Fruit fly (Drosophila melanogaster) whole organism, embryonic: Measurements from ENCODE around the gene CG4839.

Experiments used
- Antp ChIP-seq: fragments of 200-800 bp; sonication (Bioruptor generic); optimal IDR thresholded peaks from 3 replicates; lab custom pipeline; 2016; ENCODE audit warnings: missing biosample characterization, missing genetic modification characterization
- Atf6 ChIP-seq: fragments of 200-800 bp; sonication (Bioruptor generic); IDR thresholded peaks from 2 replicates; pipeline ENCODE4 v1.3.6; 2022; ENCODE audit warnings: missing biosample characterization, missing genetic modification characterization
- B-H1 ChIP-seq: fragments of 200-800 bp; sonication (Bioruptor generic); IDR thresholded peaks from 3 replicates; pipeline ENCODE4 v1.3.6; 2022; ENCODE audit warnings: missing biosample characterization, missing genetic modification characterization
- CG10366 ChIP-seq: fragments of 200-800 bp; sonication (Bioruptor generic); IDR thresholded peaks from 2 replicates; pipeline ENCODE4 v1.3.6; 2022; ENCODE audit warnings: missing biosample characterization, missing genetic modification characterization
- CG11093 ChIP-seq: fragments of 200-800 bp; sonication (Bioruptor generic); IDR thresholded peaks from 3 replicates; pipeline ENCODE4 v1.3.6; 2022; ENCODE audit warnings: missing biosample characterization, missing genetic modification characterization
- CG1647 ChIP-seq: fragments of 200-800 bp; sonication (Bioruptor generic); optimal IDR thresholded peaks from 3 replicates; lab custom pipeline; 2016; ENCODE audit warnings: missing biosample characterization, missing genetic modification characterization
- CG16863 ChIP-seq: fragments of 200-800 bp; sonication (Bioruptor generic); optimal IDR thresholded peaks from 3 replicates; lab custom pipeline; 2016; ENCODE audit warnings: missing biosample characterization, missing genetic modification characterization
- CG17186 ChIP-seq: fragments of 200-800 bp; sonication (Bioruptor generic); optimal IDR thresholded peaks from 3 replicates; lab custom pipeline; 2017; ENCODE audit warnings: missing biosample characterization, missing genetic modification reagents, missing genetic modification characterization
- CG4730 ChIP-seq: fragments of 200-800 bp; sonication (Bioruptor generic); IDR thresholded peaks from 2 replicates; pipeline ENCODE4 v1.3.6; 2022; ENCODE audit warnings: missing biosample characterization, missing genetic modification characterization
- CG5245 ChIP-seq: fragments of 200-800 bp; sonication (Bioruptor generic); optimal IDR thresholded peaks from 3 replicates; lab custom pipeline; 2016; ENCODE audit warnings: missing biosample characterization, missing genetic modification characterization
- CG6254 ChIP-seq: fragments of 200-800 bp; sonication (Bioruptor generic); optimal IDR thresholded peaks from 3 replicates; lab custom pipeline; 2017; ENCODE audit warnings: mild to moderate bottlenecking, missing biosample characterization, missing genetic modification reagents, missing genetic modification characterization
- CG7556 ChIP-seq: fragments of 200-800 bp; sonication (Bioruptor generic); optimal IDR thresholded peaks from 2 replicates; lab custom pipeline; 2017; ENCODE audit warnings: missing biosample characterization, mild to moderate bottlenecking, missing genetic modification characterization
- CG7987 ChIP-seq: fragments of 200-800 bp; sonication (Bioruptor generic); optimal IDR thresholded peaks from 2 replicates; lab custom pipeline; 2018; ENCODE audit warnings: missing biosample characterization, mild to moderate bottlenecking, missing genetic modification characterization, moderate library complexity
- CG8478 ChIP-seq: fragments of >200 bp; optimal IDR thresholded peaks from 2 replicates; lab custom pipeline; 2018
- CG9215 ChIP-seq: fragments of 200-800 bp; sonication (Bioruptor generic); IDR thresholded peaks from 2 replicates; pipeline ENCODE4 v1.3.6; 2022; ENCODE audit warnings: missing biosample characterization, missing genetic modification characterization
- CG9437 ChIP-seq: fragments of 200-800 bp; sonication (Bioruptor generic); optimal IDR thresholded peaks from 2 replicates; lab custom pipeline; 2018; ENCODE audit warnings: missing biosample characterization, mild to moderate bottlenecking, missing genetic modification characterization
- CG9817 ChIP-seq: fragments of 200-800 bp; sonication (Bioruptor generic); optimal IDR thresholded peaks from 2 replicates; lab custom pipeline; 2018; ENCODE audit warnings: missing biosample characterization, mild to moderate bottlenecking, missing genetic modification characterization, moderate library complexity
- Dad ChIP-seq: fragments of 200-800 bp; sonication (Bioruptor generic); optimal IDR thresholded peaks from 3 replicates; lab custom pipeline; 2016; ENCODE audit warnings: missing biosample characterization, missing genetic modification characterization
- Dek ChIP-seq: fragments of 200-800 bp; sonication (Bioruptor generic); optimal IDR thresholded peaks from 3 replicates; lab custom pipeline; 2019; ENCODE audit warnings: missing biosample characterization, mild to moderate bottlenecking, missing genetic modification characterization, moderate library complexity
- Dip2 ChIP-seq: fragments of 200-800 bp; sonication (Bioruptor generic); IDR thresholded peaks from 2 replicates; pipeline ENCODE4 v1.3.6; 2022; ENCODE audit warnings: missing biosample characterization, missing genetic modification characterization
- Dll ChIP-seq: fragments of 200-800 bp; sonication (Bioruptor generic); IDR thresholded peaks from 4 replicates; pipeline ENCODE4 v1.3.6; 2022; ENCODE audit warnings: missing biosample characterization, missing genetic modification characterization; ENCODE audit not compliant: partially characterized antibody
- Fer1 ChIP-seq: fragments of 200-800 bp; sonication (Bioruptor generic); optimal IDR thresholded peaks from 2 replicates; lab custom pipeline; 2017; ENCODE audit warnings: missing biosample characterization, mild to moderate bottlenecking, missing genetic modification characterization
- Lim3 ChIP-seq: fragments of 200-800 bp; sonication (Bioruptor generic); IDR thresholded peaks from 2 replicates; pipeline ENCODE4 v1.3.6; 2022; ENCODE audit warnings: missing biosample characterization, missing genetic modification characterization
- Max ChIP-seq: fragments of 200-800 bp; sonication (Bioruptor generic); optimal IDR thresholded peaks from 2 replicates; lab custom pipeline; 2016; ENCODE audit warnings: missing biosample characterization, mild to moderate bottlenecking, missing genetic modification characterization
- NC2α ChIP-seq: fragments of 200-800 bp; sonication (Bioruptor generic); optimal IDR thresholded peaks from 2 replicates; lab custom pipeline; 2016; ENCODE audit warnings: missing biosample characterization, missing genetic modification characterization
- NfI ChIP-seq: fragments of 200-800 bp; sonication (Bioruptor generic); optimal IDR thresholded peaks from 3 replicates; lab custom pipeline; 2018; ENCODE audit warnings: missing biosample characterization, mild to moderate bottlenecking, missing genetic modification characterization, moderate library complexity
- Sox102F ChIP-seq: fragments of 200-800 bp; sonication (Bioruptor generic); optimal IDR thresholded peaks from 2 replicates; lab custom pipeline; 2018; ENCODE audit warnings: missing biosample characterization, mild to moderate bottlenecking, missing genetic modification characterization, moderate library complexity
- abd-A ChIP-seq: fragments of 200-800 bp; sonication (Bioruptor generic); optimal IDR thresholded peaks from 3 replicates; lab custom pipeline; 2019; ENCODE audit warnings: missing biosample characterization, mild to moderate bottlenecking, missing genetic modification characterization, moderate library complexity
- ap ChIP-seq: fragments of 200-800 bp; sonication (Bioruptor generic); IDR thresholded peaks from 2 replicates; pipeline ENCODE4 v1.3.6; 2022; ENCODE audit warnings: missing biosample characterization, missing genetic modification characterization
- bigmax ChIP-seq: fragments of 200-800 bp; sonication (Bioruptor generic); optimal IDR thresholded peaks from 2 replicates; lab custom pipeline; 2018; ENCODE audit warnings: missing biosample characterization, mild to moderate bottlenecking, missing genetic modification characterization
- br ChIP-seq: fragments of >200 bp; optimal IDR thresholded peaks from 2 replicates; lab custom pipeline; 2017
- chif ChIP-seq, 2 experiments: fragments of 200-800 bp; sonication (Bioruptor generic); optimal IDR thresholded peaks; 3 replicates each; lab custom pipeline; 2016; ENCODE audit warnings: missing biosample characterization in 2 of 2, missing genetic modification characterization in 2 of 2
- crp ChIP-seq, 2 experiments: fragments of 200-800 bp; sonication (Bioruptor generic); optimal IDR thresholded peaks; 2 replicates in 1 of 2; 3 replicates in 1 of 2; lab custom pipeline; 2017; ENCODE audit warnings: missing biosample characterization in 2 of 2, missing genetic modification characterization in 2 of 2, mild to moderate bottlenecking in 1 of 2, moderate library complexity in 1 of 2
- dmrt11E ChIP-seq: fragments of 200-800 bp; sonication (Bioruptor generic); optimal IDR thresholded peaks from 3 replicates; lab custom pipeline; 2018; ENCODE audit warnings: missing biosample characterization, mild to moderate bottlenecking, missing genetic modification characterization, moderate library complexity
- gsb ChIP-seq: fragments of 200-800 bp; sonication (Bioruptor generic); IDR thresholded peaks from 2 replicates; pipeline ENCODE4 v1.3.6; 2022; ENCODE audit warnings: missing biosample characterization, missing genetic modification characterization
- gsb-n ChIP-seq: fragments of 200-800 bp; sonication (Bioruptor generic); optimal IDR thresholded peaks from 3 replicates; lab custom pipeline; 2018; ENCODE audit warnings: missing biosample characterization, mild to moderate bottlenecking, missing genetic modification characterization
- gt ChIP-seq: fragments of 200-800 bp; sonication (Bioruptor generic); IDR thresholded peaks from 2 replicates; pipeline ENCODE4 v1.3.6; 2022; ENCODE audit warnings: missing biosample characterization, missing genetic modification characterization
- ham ChIP-seq: fragments of 200-800 bp; sonication (Bioruptor generic); IDR thresholded peaks from 2 replicates; pipeline ENCODE4 v1.3.6; 2022; ENCODE audit warnings: missing biosample characterization, missing genetic modification characterization
- hth ChIP-seq: fragments of >200 bp; optimal IDR thresholded peaks from 2 replicates; lab custom pipeline; 2017; ENCODE audit warnings: inconsistent platforms
- insv ChIP-seq, 2 experiments: fragments of 200-800 bp; sonication (Bioruptor generic); optimal IDR thresholded peaks; 3 replicates each; lab custom pipeline; 2016 to 2018; ENCODE audit warnings: missing biosample characterization in 2 of 2, missing genetic modification characterization in 2 of 2
- mirr ChIP-seq: fragments of 200-800 bp; sonication (Bioruptor generic); optimal IDR thresholded peaks from 3 replicates; lab custom pipeline; 2018; ENCODE audit warnings: missing biosample characterization, mild to moderate bottlenecking, missing genetic modification characterization
- nmo ChIP-seq: fragments of 200-800 bp; sonication (Bioruptor generic); optimal IDR thresholded peaks from 2 replicates; lab custom pipeline; 2018; ENCODE audit warnings: missing biosample characterization, mild to moderate bottlenecking, missing genetic modification characterization, moderate library complexity
- odd ChIP-seq: fragments of 200-800 bp; sonication (Bioruptor generic); optimal IDR thresholded peaks from 2 replicates; lab custom pipeline; 2017; ENCODE audit warnings: missing biosample characterization, mild to moderate bottlenecking, missing genetic modification characterization
- pan ChIP-seq, 4 experiments: fragments of >200 bp in 3 of 4; fragments of 200-800 bp in 1 of 4; sonication (Bioruptor generic) in 1 of 4; optimal IDR thresholded peaks in 3 of 4; IDR thresholded peaks in 1 of 4; 2 replicates each; pipeline versions ENCODE4 v1.3.6 to Lab custom; 2017 to 2022; ENCODE audit warnings: missing biosample characterization in 2 of 4, missing genetic modification characterization in 2 of 4, mixed read lengths in 1 of 4
- sc ChIP-seq, 3 experiments: fragments of >200 bp in 2 of 3; fragments of 200-800 bp in 1 of 3; sonication (Bioruptor generic) in 1 of 3; optimal IDR thresholded peaks; 2 replicates in 2 of 3; 3 replicates in 1 of 3; lab custom pipeline; 2017; ENCODE audit warnings: mild to moderate bottlenecking in 1 of 3, missing biosample characterization in 1 of 3, missing genetic modification characterization in 1 of 3, missing genetic modification reagents in 1 of 3
- schlank ChIP-seq: fragments of 200-800 bp; sonication (Bioruptor generic); optimal IDR thresholded peaks from 2 replicates; lab custom pipeline; 2018; ENCODE audit warnings: missing biosample characterization, mild to moderate bottlenecking, missing genetic modification characterization
- toy ChIP-seq: fragments of 200-800 bp; sonication (Bioruptor generic); IDR thresholded peaks from 2 replicates; pipeline ENCODE4 v1.3.6; 2022; ENCODE audit warnings: missing biosample characterization, missing genetic modification characterization
- unpg ChIP-seq: fragments of 200-800 bp; sonication (Bioruptor generic); optimal IDR thresholded peaks from 3 replicates; lab custom pipeline; 2018; ENCODE audit warnings: missing biosample characterization, mild to moderate bottlenecking, missing genetic modification characterization, moderate library complexity
- vfl ChIP-seq: fragments of 200-800 bp; sonication (Bioruptor generic); optimal IDR thresholded peaks from 2 replicates; lab custom pipeline; 2016; ENCODE audit warnings: missing biosample characterization, missing genetic modification characterization
- zen ChIP-seq: fragments of 200-800 bp; sonication (Bioruptor generic); optimal IDR thresholded peaks from 3 replicates; lab custom pipeline; 2018; ENCODE audit warnings: missing biosample characterization, mild to moderate bottlenecking, missing genetic modification characterization, moderate library complexity

Gene CG4839

dm6 chr2L:10200847-10201246, 56.3 kb downstream of the CG4839 start, which contains the start of the genes Ripalpha and RpL7 (continued):
- TF ChIP-seq CG11093 (GFP tag; lab: Robert Waterston, UW) (peak; percentile 72), dmrt11E (tag; lab: Kevin White, UChicago) (peak; percentile 91), CG9817 (tag; lab: Kevin White, UChicago) (peak; percentile 97), nmo (GFP tag; lab: Kevin White, UChicago) (peak; percentile 95), CG10366 (peak; percentile 96), CG16863 (GFP tag; lab: Kevin White, UChicago) (peak; percentile 96), gsb (peak; percentile 88), CG7987 (GFP tag; lab: Kevin White, UChicago) (peak; percentile 100), NfI (peak; percentile 99), hth (lab: Kevin White, UChicago) (no peak), NC2α (GFP tag; lab: Kevin White, UChicago) (peak; percentile 97), Dek (tag; lab: Kevin White, UChicago) (peak; percentile 95), vfl (GFP tag; lab: Kevin White, UChicago) (peak; percentile 97), CG9437 (GFP tag; lab: Kevin White, UChicago) (peak; percentile 88), CG1647 (GFP tag; lab: Kevin White, UChicago) (peak; percentile 98), abd-A (no peak), CG6254 (GFP tag; lab: Kevin White, UChicago) (peak; percentile 90), Antp (GFP tag; lab: Kevin White, UChicago) (peak; percentile 92), gt (GFP tag; lab: Robert Waterston, UW) (peak; percentile 87), CG17186 (GFP tag; lab: Kevin White, UChicago) (peak; percentile 99), zen (peak; percentile 94), toy (GFP tag; lab: Robert Waterston, UW) (no peak; the same call in 1 of the 2 replicates), Max (GFP tag; lab: Kevin White, UChicago) (peak; percentile 99), pan (optimal IDR thresholded peaks at IDR 0.05; lab: Kevin White, UChicago) (no peak), pan (GFP tag; optimal IDR thresholded peaks at IDR 0.05 in 1 of 2, IDR thresholded peaks at IDR 0.05 in 1 of 2) (peak in 1 of 2 experiments; percentile 96), CG4730 (GFP tag; lab: Robert Waterston, UW) (peak; percentile 88), Dad (GFP tag; lab: Kevin White, UChicago) (peak; percentile 99), Sox102F (GFP tag; lab: Kevin White, UChicago) (peak; percentile 87), schlank (tag; lab: Kevin White, UChicago) (peak; percentile 99), CG5245 (GFP tag; lab: Kevin White, UChicago) (peak; percentile 97), Atf6 (GFP tag; lab: Robert Waterston, UW) (peak; percentile 94), CG8478 (lab: Kevin White, UChicago) (no peak), chif (GFP tag; optimal IDR thresholded peaks at IDR 0.05; lab: Kevin White, UChicago) (peak; percentile 96 to 99), mirr (GFP tag; lab: Kevin White, UChicago) (peak; percentile 99), br (no peak), ap (GFP tag; lab: Robert Waterston, UW) (peak; percentile 94), B-H1 (GFP tag; lab: Robert Waterston, UW) (peak; percentile 89), odd (GFP tag; lab: Kevin White, UChicago) (peak; percentile 98), unpg (GFP tag; lab: Kevin White, UChicago) (peak; percentile 95), crp (GFP tag; optimal IDR thresholded peaks at IDR 0.05; lab: Kevin White, UChicago) (peak in 1 of 2 experiments; percentile 77), gsb-n (tag; lab: Kevin White, UChicago) (peak; percentile 96), Fer1 (GFP tag; lab: Kevin White, UChicago) (peak; percentile 99), insv (GFP tag; optimal IDR thresholded peaks at IDR 0.05; lab: Kevin White, UChicago) (peak in 1 of 2 experiments; percentile 87), Dll (peak; percentile 83), Dip2 (no peak), CG7556 (GFP tag; lab: Kevin White, UChicago) (peak; percentile 93), bigmax (peak; percentile 92), ham (GFP tag; lab: Robert Waterston, UW) (peak; percentile 96), CG9215 (peak; percentile 83), sc (optimal IDR thresholded peaks at IDR 0.05; lab: Kevin White, UChicago) (no peak), sc (GFP tag; optimal IDR thresholded peaks at IDR 0.05; lab: Kevin White, UChicago) (peak; percentile 96), Lim3 (GFP tag; lab: Robert Waterston, UW) (no peak; the same call in 1 of the 2 replicates)
